Fruit fly (Drosophila melanogaster) whole organism, prepupa: ENCODE data around the gene Snap24.

ENCODE experiments used
- CG10669 ChIP-seq: fragments of 200-800 bp; sonication (Bioruptor generic); optimal IDR thresholded peaks from 3 replicates; lab custom pipeline; 2018; ENCODE audit warnings: missing biosample characterization, mild to moderate bottlenecking, missing genetic modification characterization, moderate library complexity
- CG11762 ChIP-seq: fragments of 200-800 bp; sonication (Bioruptor generic); optimal IDR thresholded peaks from 3 replicates; lab custom pipeline; 2016; ENCODE audit warnings: missing biosample characterization, missing genetic modification characterization; ENCODE audit not compliant: insufficient read depth
- CG11902 ChIP-seq: fragments of 200-800 bp; sonication (Bioruptor generic); optimal IDR thresholded peaks from 3 replicates; lab custom pipeline; 2016; ENCODE audit warnings: missing biosample characterization, missing genetic modification characterization
- CG15336 ChIP-seq: fragments of 200-800 bp; sonication (Bioruptor generic); IDR thresholded peaks from 2 replicates; pipeline ENCODE4 v1.3.6; 2022; ENCODE audit warnings: missing biosample characterization, missing genetic modification characterization
- CG1621 ChIP-seq: fragments of 200-800 bp; sonication (Bioruptor generic); optimal IDR thresholded peaks from 3 replicates; lab custom pipeline; 2018; ENCODE audit warnings: missing biosample characterization, mild to moderate bottlenecking, missing genetic modification characterization
- CG16779 ChIP-seq: fragments of 200-800 bp; sonication (Bioruptor generic); optimal IDR thresholded peaks from 3 replicates; lab custom pipeline; 2017; ENCODE audit warnings: missing biosample characterization, mild to moderate bottlenecking, missing genetic modification characterization
- CG3032 ChIP-seq: fragments of 200-800 bp; optimal IDR thresholded peaks from 2 replicates; lab custom pipeline; 2019; ENCODE audit warnings: missing biosample characterization, mild to moderate bottlenecking, missing genetic modification characterization, moderate library complexity
- CG31627 ChIP-seq: fragments of 200-800 bp; sonication (Bioruptor generic); optimal IDR thresholded peaks from 3 replicates; lab custom pipeline; 2016; ENCODE audit warnings: missing biosample characterization, missing genetic modification characterization
- CG32006 ChIP-seq: fragments of 200-800 bp; sonication (Bioruptor generic); optimal IDR thresholded peaks from 3 replicates; lab custom pipeline; 2017; ENCODE audit warnings: missing biosample characterization, mild to moderate bottlenecking, missing genetic modification characterization
- CG6276 ChIP-seq: fragments of 200-800 bp; sonication (Bioruptor generic); optimal IDR thresholded peaks from 2 replicates; lab custom pipeline; 2017; ENCODE audit warnings: missing biosample characterization, mild to moderate bottlenecking, missing genetic modification characterization
- CG6792 ChIP-seq: fragments of 200-800 bp; sonication (Bioruptor generic); optimal IDR thresholded peaks from 3 replicates; lab custom pipeline; 2016; ENCODE audit warnings: missing biosample characterization, missing genetic modification characterization
- CG6808 ChIP-seq: fragments of 200-800 bp; sonication (Bioruptor generic); optimal IDR thresholded peaks from 3 replicates; lab custom pipeline; 2017; ENCODE audit warnings: missing biosample characterization, missing genetic modification characterization, mild to moderate bottlenecking, moderate library complexity, missing genetic modification reagents
- CG7368 ChIP-seq: fragments of 200-800 bp; sonication (Bioruptor generic); optimal IDR thresholded peaks from 3 replicates; lab custom pipeline; 2016; ENCODE audit warnings: missing biosample characterization, missing genetic modification characterization
- CG8119 ChIP-seq: fragments of 200-800 bp; sonication (Bioruptor generic); IDR thresholded peaks from 3 replicates; pipeline ENCODE4 v1.3.6; 2022; ENCODE audit warnings: missing biosample characterization, missing genetic modification characterization
- CG8319 ChIP-seq: fragments of 200-800 bp; sonication (Bioruptor generic); optimal IDR thresholded peaks from 3 replicates; lab custom pipeline; 2016; ENCODE audit warnings: missing biosample characterization, missing genetic modification characterization
- CG8632 ChIP-seq: fragments of 200-800 bp; sonication (Bioruptor generic); optimal IDR thresholded peaks from 3 replicates; lab custom pipeline; 2016; ENCODE audit warnings: missing biosample characterization, missing genetic modification characterization
- CG9139 ChIP-seq: fragments of 200-800 bp; sonication (Bioruptor generic); optimal IDR thresholded peaks from 3 replicates; lab custom pipeline; 2017; ENCODE audit warnings: missing biosample characterization, mild to moderate bottlenecking, missing genetic modification characterization
- Eip75B ChIP-seq: fragments of 200-800 bp; sonication (Bioruptor generic); optimal IDR thresholded peaks from 3 replicates; lab custom pipeline; 2016; ENCODE audit warnings: missing biosample characterization, missing genetic modification characterization
- Eip78C ChIP-seq: fragments of 200-800 bp; sonication (Bioruptor generic); peaks from one replicate; lab custom pipeline; 2016; ENCODE audit warnings: missing biosample characterization, missing genetic modification characterization
- Eip93F ChIP-seq: fragments of 200-800 bp; sonication (Bioruptor generic); optimal IDR thresholded peaks from 2 replicates; lab custom pipeline; 2016; ENCODE audit warnings: missing biosample characterization, mild to moderate bottlenecking, missing genetic modification characterization
- Ets21C ChIP-seq: fragments of 200-800 bp; sonication (Bioruptor generic); optimal IDR thresholded peaks from 3 replicates; lab custom pipeline; 2016; ENCODE audit warnings: missing biosample characterization, missing genetic modification characterization
- Ets96B ChIP-seq: fragments of 200-800 bp; optimal IDR thresholded peaks from 2 replicates; lab custom pipeline; 2019; ENCODE audit warnings: missing biosample characterization, mild to moderate bottlenecking, missing genetic modification characterization, moderate library complexity
- Gug ChIP-seq: fragments of 200-800 bp; sonication (Bioruptor generic); IDR thresholded peaks from 2 replicates; pipeline ENCODE4 v1.3.6; 2022; ENCODE audit warnings: missing biosample characterization, missing genetic modification characterization
- Hr39 ChIP-seq: fragments of 200-800 bp; sonication (Bioruptor generic); optimal IDR thresholded peaks from 2 replicates; lab custom pipeline; 2016; ENCODE audit warnings: missing biosample characterization, missing genetic modification characterization
- Lpt ChIP-seq: fragments of 200-800 bp; sonication (Bioruptor generic); optimal IDR thresholded peaks from 3 replicates; lab custom pipeline; 2016; ENCODE audit warnings: missing biosample characterization, missing genetic modification characterization
- Met ChIP-seq: fragments of 200-800 bp; sonication (Bioruptor generic); optimal IDR thresholded peaks from 3 replicates; lab custom pipeline; 2016; ENCODE audit warnings: missing biosample characterization, missing genetic modification characterization
- OdsH ChIP-seq: fragments of 200-800 bp; sonication (Bioruptor generic); optimal IDR thresholded peaks from 3 replicates; lab custom pipeline; 2016; ENCODE audit warnings: missing biosample characterization, missing genetic modification characterization
- Smox ChIP-seq: fragments of 200-800 bp; sonication (Bioruptor generic); optimal IDR thresholded peaks from 3 replicates; lab custom pipeline; 2016; ENCODE audit warnings: missing biosample characterization, missing genetic modification characterization
- Sox102F ChIP-seq: fragments of 200-800 bp; sonication (Bioruptor generic); optimal IDR thresholded peaks from 2 replicates; lab custom pipeline; 2016; ENCODE audit warnings: missing biosample characterization, mild to moderate bottlenecking, missing genetic modification characterization
- Sox14 ChIP-seq: fragments of 200-800 bp; sonication (Bioruptor generic); optimal IDR thresholded peaks from 3 replicates; lab custom pipeline; 2016; ENCODE audit warnings: missing biosample characterization, missing genetic modification characterization
- Sox15 ChIP-seq: fragments of 200-800 bp; sonication (Bioruptor generic); optimal IDR thresholded peaks from 3 replicates; lab custom pipeline; 2016; ENCODE audit warnings: missing biosample characterization, missing genetic modification characterization
- achi ChIP-seq: fragments of 200-800 bp; sonication (Bioruptor generic); optimal IDR thresholded peaks from 3 replicates; lab custom pipeline; 2016; ENCODE audit warnings: missing biosample characterization, missing genetic modification characterization
- acj6 ChIP-seq: fragments of 200-800 bp; sonication (Bioruptor generic); optimal IDR thresholded peaks from 3 replicates; lab custom pipeline; 2016; ENCODE audit warnings: missing biosample characterization, missing genetic modification characterization
- cyc ChIP-seq: fragments of 200-800 bp; sonication (Bioruptor generic); optimal IDR thresholded peaks from 3 replicates; lab custom pipeline; 2016; ENCODE audit warnings: missing biosample characterization, missing genetic modification characterization
- dac ChIP-seq: fragments of 200-800 bp; sonication (Bioruptor generic); optimal IDR thresholded peaks from 2 replicates; lab custom pipeline; 2017; ENCODE audit warnings: missing biosample characterization, mild to moderate bottlenecking, missing genetic modification characterization
- eg ChIP-seq: fragments of 200-800 bp; sonication (Bioruptor generic); IDR thresholded peaks from 3 replicates; pipeline ENCODE4 v1.3.6; 2022; ENCODE audit warnings: missing biosample characterization, missing genetic modification characterization
- fd59A ChIP-seq: fragments of 200-800 bp; sonication (Bioruptor generic); optimal IDR thresholded peaks from 2 replicates; lab custom pipeline; 2017; ENCODE audit warnings: missing biosample characterization, mild to moderate bottlenecking, missing genetic modification characterization, missing genetic modification reagents
- fd85E ChIP-seq: fragments of 200-800 bp; sonication (Bioruptor generic); optimal IDR thresholded peaks from 3 replicates; lab custom pipeline; 2016; ENCODE audit warnings: missing biosample characterization, missing genetic modification characterization
- lz ChIP-seq: fragments of 200-800 bp; sonication (Bioruptor generic); optimal IDR thresholded peaks from 3 replicates; lab custom pipeline; 2016; ENCODE audit warnings: missing biosample characterization, missing genetic modification characterization
- net ChIP-seq: fragments of 200-800 bp; sonication (Bioruptor generic); optimal IDR thresholded peaks from 3 replicates; lab custom pipeline; 2016; ENCODE audit warnings: missing biosample characterization, missing genetic modification characterization
- salr ChIP-seq, 2 experiments: fragments of 200-800 bp; sonication (Bioruptor generic); optimal IDR thresholded peaks; 3 replicates each; lab custom pipeline; 2016 to 2018; ENCODE audit warnings: missing biosample characterization in 2 of 2, missing genetic modification characterization in 2 of 2, mild to moderate bottlenecking in 1 of 2
- spab ChIP-seq: fragments of 200-800 bp; sonication (Bioruptor generic); optimal IDR thresholded peaks from 2 replicates; lab custom pipeline; 2017; ENCODE audit warnings: missing biosample characterization, mild to moderate bottlenecking, missing genetic modification characterization, missing genetic modification reagents
- topi ChIP-seq: fragments of 200-800 bp; sonication (Bioruptor generic); optimal IDR thresholded peaks from 3 replicates; lab custom pipeline; 2016; ENCODE audit warnings: missing biosample characterization, missing genetic modification characterization
- vri ChIP-seq: fragments of 200-800 bp; sonication (Bioruptor generic); optimal IDR thresholded peaks from 3 replicates; lab custom pipeline; 2016; ENCODE audit warnings: missing biosample characterization, mild to moderate bottlenecking, missing genetic modification characterization

The Snap24 gene

DNA sequence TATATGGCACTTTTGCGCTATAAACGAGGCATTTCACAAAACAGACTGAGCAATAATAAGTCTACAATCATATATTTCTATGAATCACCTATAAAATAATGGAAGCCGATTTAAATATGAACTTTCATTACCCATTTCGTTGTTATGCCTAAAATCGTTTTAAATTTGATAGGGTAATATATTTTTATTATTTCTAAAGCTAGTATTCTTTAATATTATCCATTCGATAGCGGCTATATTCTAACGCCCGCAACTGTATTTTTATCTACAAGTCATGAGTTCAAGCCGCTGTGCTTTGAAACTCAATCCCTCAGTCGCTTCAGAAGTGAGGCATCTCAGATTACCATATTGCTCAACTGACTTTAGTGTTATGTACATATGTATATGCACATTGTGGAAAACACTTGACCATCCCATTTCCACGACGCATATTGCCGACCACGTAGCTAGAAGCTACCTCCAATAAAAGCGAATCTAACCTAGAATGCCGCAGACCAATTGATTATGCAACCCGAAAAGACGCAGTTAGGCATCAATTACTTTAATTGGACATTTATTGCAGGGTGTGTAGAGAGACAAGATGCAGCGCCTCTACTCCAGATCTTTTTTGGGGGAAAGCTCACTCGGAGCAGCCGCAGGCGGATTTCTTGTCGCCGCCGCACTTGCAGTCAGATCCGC lies 20.4 kb upstream of the Snap24 start (continued):
- no peak for TF ChIP-seq CG6808
- TF ChIP-seq Gug (GFP tag; lab: Robert Waterston, UW) = no peak
- no peak for TF ChIP-seq CG6276 (GFP tag; lab: Kevin White, UChicago)
- no peak for TF ChIP-seq dac (GFP tag; lab: Kevin White, UChicago)
- TF ChIP-seq CG11762 (GFP tag; lab: Kevin White, UChicago) = no peak
- no peak for TF ChIP-seq Eip75B (GFP tag; lab: Kevin White, UChicago)
- TF ChIP-seq CG7368 = no peak
- TF ChIP-seq CG3032 (tag; lab: Kevin White, UChicago) = no peak
- TF ChIP-seq vri (GFP tag; lab: Kevin White, UChicago) = peak; percentile 23
- TF ChIP-seq Sox102F (GFP tag; lab: Kevin White, UChicago) = no peak
- TF ChIP-seq CG31627 (GFP tag; lab: Kevin White, UChicago) = no peak
- no peak for TF ChIP-seq spab (GFP tag; lab: Kevin White, UChicago)
- peak; percentile 41 for TF ChIP-seq CG32006
- no peak for TF ChIP-seq OdsH (GFP tag; lab: Kevin White, UChicago)
- TF ChIP-seq Hr39 (GFP tag; lab: Kevin White, UChicago) = no peak
- no peak for TF ChIP-seq fd85E
- no peak for TF ChIP-seq achi (GFP tag; lab: Kevin White, UChicago)

DNA sequence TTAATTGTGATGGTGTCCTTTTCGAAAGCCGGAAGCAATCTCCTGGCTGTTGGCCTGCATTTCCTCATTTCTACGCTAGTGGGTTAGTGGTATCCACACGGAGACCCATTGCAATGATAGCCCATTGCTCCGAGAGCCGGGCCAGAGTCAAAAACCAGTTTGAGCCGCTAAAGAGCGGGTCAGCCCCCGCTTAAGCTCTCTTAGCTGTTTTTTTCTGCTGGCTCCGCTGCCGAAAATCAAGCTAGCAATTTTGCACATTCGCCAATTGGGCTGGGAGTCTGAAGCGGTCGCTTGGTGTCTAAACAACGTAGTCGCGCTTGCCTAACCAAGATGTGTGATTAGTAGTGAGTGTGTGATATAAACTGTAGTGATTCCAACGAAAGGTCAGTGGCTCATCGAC lies 16.8 kb upstream of the Snap24 start, which contains the start of gene CG12947:
CG12947 (plus strand) TSS at position 301 of the 400 bp plus-strand sequence.
- TF ChIP-seq Met (GFP tag; lab: Kevin White, UChicago) (no peak), Hr39 (GFP tag; lab: Kevin White, UChicago) (no peak), CG32006 (no peak), CG1621 (tag; lab: Kevin White, UChicago) (peak; percentile 1), Eip78C (GFP tag; lab: Kevin White, UChicago) (peak; percentile 65), Ets21C (GFP tag; lab: Kevin White, UChicago) (no peak), CG6276 (GFP tag; lab: Kevin White, UChicago) (peak; percentile 12), eg (GFP tag; lab: Robert Waterston, UW) (0 out of 3 replicates have a peak, but pooled peaks have one; percentile 22), CG16779 (tag; lab: Kevin White, UChicago) (no peak), CG15336 (GFP tag; lab: Robert Waterston, UW) (peak; percentile 27; the same call in 1 of the 2 replicates), CG8119 (GFP tag; lab: Robert Waterston, UW) (no peak), achi (GFP tag; lab: Kevin White, UChicago) (no peak), CG7368 (no peak), CG6792 (GFP tag; lab: Kevin White, UChicago) (no peak)
- TF ChIP-seq, all 60 proteins: peak for 5

DNA sequence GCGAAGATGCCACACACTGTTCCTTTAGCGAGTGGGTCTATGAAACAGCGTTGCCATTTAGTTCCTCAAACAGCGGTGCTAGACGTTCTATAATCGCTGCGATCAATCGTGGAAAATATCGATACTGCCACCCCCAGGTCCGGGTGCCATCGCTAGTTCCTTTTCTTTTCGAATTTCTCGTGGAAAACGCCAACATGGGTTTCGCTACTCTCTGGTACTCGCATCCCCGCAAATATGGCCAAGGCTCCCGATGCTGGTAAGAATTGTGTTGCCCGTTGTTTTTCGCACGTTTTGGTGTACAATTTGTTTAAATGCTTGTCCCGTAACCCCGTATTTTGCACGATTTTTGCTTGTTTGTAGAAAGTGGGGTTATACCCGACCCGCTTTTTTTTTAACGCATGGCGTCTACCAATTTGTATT lies 15.0 kb upstream of the Snap24 start, which contains the start of gene RpS29:
RpS29 (plus strand) TSS at position 102 of the 420 bp plus-strand sequence.
- TF ChIP-seq OdsH (GFP tag; lab: Kevin White, UChicago) (peak; percentile 51), CG11902 (GFP tag; lab: Kevin White, UChicago) (peak; percentile 26), salr (GFP tag; optimal IDR thresholded peaks at IDR 0.05; lab: Kevin White, UChicago) (peak in 1 of 2 experiments; percentile 58), lz (GFP tag; lab: Kevin White, UChicago) (peak; percentile 70), CG32006 (no peak), dac (GFP tag; lab: Kevin White, UChicago) (no peak), Lpt (GFP tag; lab: Kevin White, UChicago) (no peak), Sox14 (GFP tag; lab: Kevin White, UChicago) (peak; percentile 62), cyc (GFP tag; lab: Kevin White, UChicago) (peak; percentile 73), CG9139 (GFP tag; lab: Kevin White, UChicago) (peak; percentile 34), topi (GFP tag; lab: Kevin White, UChicago) (peak; percentile 76), CG11762 (GFP tag; lab: Kevin White, UChicago) (no peak), Hr39 (GFP tag; lab: Kevin White, UChicago) (peak; percentile 65), fd59A (no peak), CG8319 (GFP tag; lab: Kevin White, UChicago) (no peak), acj6 (GFP tag; lab: Kevin White, UChicago) (peak; percentile 55), Smox (GFP tag; lab: Kevin White, UChicago) (no peak), CG31627 (GFP tag; lab: Kevin White, UChicago) (peak; percentile 76), CG6792 (GFP tag; lab: Kevin White, UChicago) (peak; percentile 38), Ets21C (GFP tag; lab: Kevin White, UChicago) (no peak), CG10669 (peak; percentile 10), CG8632 (GFP tag; lab: Kevin White, UChicago) (no peak), Sox15 (GFP tag; lab: Kevin White, UChicago) (peak; percentile 33), CG6808 (peak; percentile 42), Gug (GFP tag; lab: Robert Waterston, UW) (no peak), achi (GFP tag; lab: Kevin White, UChicago) (peak; percentile 29), CG8119 (GFP tag; lab: Robert Waterston, UW) (no peak), Ets96B (tag; lab: Kevin White, UChicago) (no peak), Eip93F (GFP tag; lab: Kevin White, UChicago) (no peak), net (GFP tag; lab: Kevin White, UChicago) (peak; percentile 34)
